Fruit fly (Drosophila melanogaster): Measurements from ENCODE around the gene CG3558.
A peak's percentile ranks its signal among the peaks of the same experiment; 100 is the strongest.

- no peak for TF ChIP-seq CG7045 (GFP tag; optimal IDR thresholded peaks at IDR 0.05)
- peak; percentile 42 for TF ChIP-seq bab1 (GFP tag; optimal IDR thresholded peaks at IDR 0.05)
- TF ChIP-seq Clk (GFP tag; optimal IDR thresholded peaks at IDR 0.05), result no peak
- no peak for TF ChIP-seq Hr96 (GFP tag; optimal IDR thresholded peaks at IDR 0.05)
- no peak for TF ChIP-seq kay (GFP tag; ENCODE audit: borderline replicate concordance)
- TF ChIP-seq CG7101 (tag; optimal IDR thresholded peaks at IDR 0.05), result no peak
These were observed at the start of gene CG3558, which contains the start of gene okr for dm6 chr2L:2992664-2993174.
